Worm (Caenorhabditis elegans) whole organism, mixed stage, embryonic: ENCODE results near the gene Y54G11A.3.

Experiments
- M03D4.4 ChIP-seq: sonication (generic microtip); optimal IDR thresholded peaks from 2 replicates; lab custom pipeline; 2017; ENCODE audit warnings: mild to moderate bottlenecking, missing genetic modification characterization, missing compliant biosample characterization
- blmp-1 ChIP-seq: fragments of 150-350 bp; optimal IDR thresholded peaks from 2 replicates; lab custom pipeline; 2014; ENCODE audit warnings: missing biosample characterization, missing genetic modification characterization
- ceh-39 ChIP-seq: fragments of 150-350 bp; optimal IDR thresholded peaks from 2 replicates; lab custom pipeline; 2014; ENCODE audit warnings: missing biosample characterization, missing genetic modification characterization
- ceh-43 ChIP-seq: fragments of 200-800 bp; sonication (Bioruptor generic); optimal IDR thresholded peaks from 2 replicates; lab custom pipeline; 2018; ENCODE audit warnings: mild to moderate bottlenecking, missing genetic modification characterization, moderate library complexity, missing compliant biosample characterization
- ceh-83 ChIP-seq: fragments of 200-800 bp; sonication (Bioruptor generic); optimal IDR thresholded peaks from 2 replicates; lab custom pipeline; 2018; ENCODE audit warnings: mild to moderate bottlenecking, missing genetic modification characterization, missing compliant biosample characterization
- ces-1 ChIP-seq: fragments of 150-350 bp; optimal IDR thresholded peaks from 2 replicates; lab custom pipeline; 2014; ENCODE audit warnings: missing biosample characterization, missing genetic modification reagents, missing genetic modification characterization
- cnd-1 ChIP-seq: fragments of 200-800 bp; sonication (Bioruptor generic); optimal IDR thresholded peaks from 2 replicates; lab custom pipeline; 2018; ENCODE audit warnings: mild to moderate bottlenecking, missing genetic modification characterization, missing compliant biosample characterization
- drap-1 ChIP-seq: fragments of 200-800 bp; sonication (Bioruptor generic); optimal IDR thresholded peaks from 3 replicates; lab custom pipeline; 2018; ENCODE audit warnings: mild to moderate bottlenecking, missing genetic modification characterization, missing compliant biosample characterization
- elt-1 ChIP-seq: sonication (generic microtip); optimal IDR thresholded peaks from 2 replicates; lab custom pipeline; 2017; ENCODE audit warnings: missing genetic modification characterization, mild to moderate bottlenecking, missing compliant biosample characterization, antibody characterized with exemption, moderate library complexity, borderline replicate concordance; ENCODE audit not compliant: insufficient read depth
- flh-1 ChIP-seq: fragments of 200-800 bp; sonication (Bioruptor generic); optimal IDR thresholded peaks from 2 replicates; lab custom pipeline; 2018; ENCODE audit warnings: mild to moderate bottlenecking, missing genetic modification characterization, moderate library complexity, missing compliant biosample characterization
- ham-2 ChIP-seq: fragments of 200-800 bp; sonication (Bioruptor generic); optimal IDR thresholded peaks from 2 replicates; lab custom pipeline; 2018; ENCODE audit warnings: mild to moderate bottlenecking, missing genetic modification characterization, missing compliant biosample characterization
- hlh-1 ChIP-seq: fragments of 150-350 bp; optimal IDR thresholded peaks from 2 replicates; lab custom pipeline; 2014; ENCODE audit warnings: missing biosample characterization, missing genetic modification reagents, missing genetic modification characterization
- lin-13 ChIP-seq: fragments of 150-350 bp; optimal IDR thresholded peaks from 2 replicates; lab custom pipeline; 2014; ENCODE audit warnings: missing biosample characterization, missing genetic modification characterization
- lin-32 ChIP-seq: fragments of 200-800 bp; sonication (Bioruptor generic); optimal IDR thresholded peaks from 2 replicates; lab custom pipeline; 2018; ENCODE audit warnings: mild to moderate bottlenecking, missing genetic modification characterization, missing compliant biosample characterization
- mab-5 ChIP-seq: fragments of 150-350 bp; optimal IDR thresholded peaks from 2 replicates; lab custom pipeline; 2014; ENCODE audit warnings: missing biosample characterization, missing genetic modification characterization
- mep-1 ChIP-seq: fragments of 150-350 bp; optimal IDR thresholded peaks from 2 replicates; lab custom pipeline; 2017; ENCODE audit warnings: missing biosample characterization, missing genetic modification reagents, missing genetic modification characterization, inconsistent platforms
- mls-2 ChIP-seq: sonication (generic microtip); optimal IDR thresholded peaks from 2 replicates; lab custom pipeline; 2016; ENCODE audit warnings: mild to moderate bottlenecking, missing genetic modification characterization, moderate library complexity, missing compliant biosample characterization
- nhr-12 ChIP-seq: fragments of 150-350 bp; optimal IDR thresholded peaks from 2 replicates; lab custom pipeline; 2014; ENCODE audit warnings: missing biosample characterization, missing genetic modification characterization
- nhr-2 ChIP-seq: fragments of 150-350 bp; optimal IDR thresholded peaks from 2 replicates; lab custom pipeline; 2014; ENCODE audit warnings: missing biosample characterization, missing genetic modification characterization
- nhr-237 ChIP-seq: fragments of 150-350 bp; optimal IDR thresholded peaks from 2 replicates; lab custom pipeline; 2014; ENCODE audit warnings: missing biosample characterization, missing genetic modification characterization
- nhr-28 ChIP-seq: fragments of 150-350 bp; optimal IDR thresholded peaks from 2 replicates; lab custom pipeline; 2014; ENCODE audit warnings: missing biosample characterization, missing genetic modification characterization
- nhr-76 ChIP-seq: sonication (generic microtip); optimal IDR thresholded peaks from 2 replicates; lab custom pipeline; 2017; ENCODE audit warnings: missing biosample characterization, missing genetic modification characterization
- pha-4 ChIP-seq: fragments of 150-350 bp; optimal IDR thresholded peaks from 2 replicates; lab custom pipeline; 2018; ENCODE audit warnings: missing biosample characterization, missing genetic modification reagents, missing genetic modification characterization
- sem-2 ChIP-seq: fragments of 200-800 bp; sonication (Bioruptor generic); optimal IDR thresholded peaks from 2 replicates; lab custom pipeline; 2018; ENCODE audit warnings: mild to moderate bottlenecking, missing genetic modification characterization, missing compliant biosample characterization
- snpc-4 ChIP-seq: fragments of 150-350 bp; optimal IDR thresholded peaks from 2 replicates; lab custom pipeline; 2014; ENCODE audit warnings: missing biosample characterization, missing genetic modification characterization
- sptf-1 ChIP-seq: sonication (generic microtip); optimal IDR thresholded peaks from 2 replicates; lab custom pipeline; 2017; ENCODE audit warnings: mild to moderate bottlenecking, missing genetic modification characterization, moderate library complexity, missing compliant biosample characterization
- tbx-8 ChIP-seq: fragments of 200-800 bp; sonication (Bioruptor generic); optimal IDR thresholded peaks from 2 replicates; lab custom pipeline; 2018; ENCODE audit warnings: mild to moderate bottlenecking, missing genetic modification characterization, moderate library complexity, missing compliant biosample characterization
- unc-120 ChIP-seq: sonication (generic microtip); optimal IDR thresholded peaks from 2 replicates; lab custom pipeline; 2017; ENCODE audit warnings: missing genetic modification characterization, missing compliant biosample characterization; ENCODE audit not compliant: poor library complexity, severe bottlenecking
- unc-39 ChIP-seq: fragments of 150-350 bp; optimal IDR thresholded peaks from 2 replicates; lab custom pipeline; 2014; ENCODE audit warnings: missing biosample characterization, missing genetic modification characterization
- unc-62 ChIP-seq: fragments of 150-350 bp; optimal IDR thresholded peaks from 2 replicates; lab custom pipeline; 2014; ENCODE audit warnings: missing biosample characterization, missing genetic modification reagents, missing genetic modification characterization
- zip-8 ChIP-seq: fragments of 150-350 bp; optimal IDR thresholded peaks from 2 replicates; lab custom pipeline; 2014; ENCODE audit warnings: missing biosample characterization, missing genetic modification characterization
- ztf-11 ChIP-seq: fragments of 150-350 bp; optimal IDR thresholded peaks from 2 replicates; lab custom pipeline; 2014; ENCODE audit warnings: missing biosample characterization, missing genetic modification characterization

Gene Y54G11A.3

DNA sequence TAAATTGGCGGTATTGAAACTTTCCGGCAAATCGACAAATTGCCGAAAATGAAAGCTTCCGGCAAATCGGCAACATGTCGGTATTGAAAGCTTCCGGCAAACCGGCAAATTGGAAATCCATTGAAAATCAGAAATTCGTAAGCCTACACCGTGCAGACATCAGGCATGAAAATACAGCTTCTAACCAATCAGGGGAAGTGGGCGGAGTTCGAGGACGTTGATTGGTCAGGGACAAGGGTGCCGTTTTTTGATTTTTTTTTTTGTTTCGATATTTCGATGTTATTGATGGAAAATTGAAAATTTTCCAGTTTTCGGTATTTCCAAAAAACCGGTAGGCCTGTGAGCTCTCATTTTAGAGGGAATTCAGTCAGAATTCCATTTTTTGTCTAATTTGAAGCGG is 6.6 kb upstream of the Y54G11A.3 start:
- TF ChIP-seq unc-39 (no peak), snpc-4 (tag; lab: Kevin White, UChicago) (no peak), hlh-1 (no peak), ces-1 (GFP tag; lab: Kevin White, UChicago) (no peak), ceh-83 (GFP tag; lab: Kevin White, UChicago) (no peak), mab-5 (tag; lab: Kevin White, UChicago) (no peak), lin-32 (GFP tag; lab: Kevin White, UChicago) (no peak), unc-62 (no peak), ztf-11 (no peak), ham-2 (GFP tag; lab: Kevin White, UChicago) (no peak), sptf-1 (no peak), elt-1 (tag; lab: Kevin White, UChicago) (no peak), nhr-28 (tag; lab: Kevin White, UChicago) (no peak)

DNA sequence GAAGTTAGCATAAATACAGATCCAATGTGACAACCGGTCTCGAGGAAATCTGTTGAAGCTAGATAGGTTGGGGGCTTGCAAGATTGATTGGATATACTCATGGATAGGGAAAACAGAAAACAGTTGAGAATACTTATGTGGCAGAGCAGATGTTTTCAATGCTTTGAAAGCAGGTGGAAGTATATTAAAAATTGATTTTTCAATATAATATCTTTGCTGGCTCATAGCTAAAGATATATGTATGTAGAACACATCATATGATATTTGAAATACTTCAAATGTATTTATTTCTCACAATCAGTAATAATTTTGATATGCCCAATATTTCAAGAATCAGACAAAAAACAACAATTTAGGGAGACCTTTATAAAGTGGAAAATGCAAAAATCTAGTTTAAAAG is 10.9 kb downstream of the Y54G11A.3 start, which contains the start of gene srh-41:
Gene srh-41, minus strand, starts transcription at position 101 of the 400 bp plus-strand sequence.
- TF ChIP-seq elt-1 (tag; lab: Kevin White, UChicago) (no peak), snpc-4 (tag; lab: Kevin White, UChicago) (no peak), flh-1 (GFP tag; lab: Kevin White, UChicago) (no peak), ztf-11 (no peak), ces-1 (GFP tag; lab: Kevin White, UChicago) (no peak), drap-1 (GFP tag; lab: Kevin White, UChicago) (no peak), M03D4.4 (no peak), unc-39 (no peak), ceh-43 (GFP tag; lab: Kevin White, UChicago) (no peak), unc-62 (no peak)

ce11 chrII:14288968-14289367 is 12.5 kb downstream of the Y54G11A.3 start, which contains the start of gene srh-42:
Gene srh-42 (minus strand): TSS chrII:14289068.
- TF ChIP-seq M03D4.4: no peak
- no peak for TF ChIP-seq unc-62
- no peak for TF ChIP-seq lin-32 (GFP tag; lab: Kevin White, UChicago)
- TF ChIP-seq mls-2 (tag; lab: Kevin White, UChicago): no peak
- no peak for TF ChIP-seq sem-2 (GFP tag; lab: Kevin White, UChicago)
- TF ChIP-seq nhr-2 (tag; lab: Kevin White, UChicago): no peak
- no peak for TF ChIP-seq mab-5 (tag; lab: Kevin White, UChicago)
- TF ChIP-seq sptf-1: no peak
- no peak for TF ChIP-seq ham-2 (GFP tag; lab: Kevin White, UChicago)

ce11 chrII:14290846-14291245 is 14.4 kb downstream of the Y54G11A.3 start:
- TF ChIP-seq nhr-2 (tag; lab: Kevin White, UChicago) (no peak), elt-1 (tag; lab: Kevin White, UChicago) (no peak), nhr-237 (tag; lab: Kevin White, UChicago) (no peak), nhr-12 (tag; lab: Kevin White, UChicago) (no peak), mls-2 (tag; lab: Kevin White, UChicago) (no peak), blmp-1 (tag; lab: Kevin White, UChicago) (no peak), lin-32 (GFP tag; lab: Kevin White, UChicago) (no peak), nhr-28 (tag; lab: Kevin White, UChicago) (no peak), ces-1 (GFP tag; lab: Kevin White, UChicago) (no peak), unc-120 (no peak), flh-1 (GFP tag; lab: Kevin White, UChicago) (no peak), ceh-43 (GFP tag; lab: Kevin White, UChicago) (no peak), snpc-4 (tag; lab: Kevin White, UChicago) (no peak), M03D4.4 (no peak), tbx-8 (GFP tag; lab: Kevin White, UChicago) (no peak), ceh-39 (tag; lab: Kevin White, UChicago) (no peak), lin-13 (tag; lab: Kevin White, UChicago) (no peak), zip-8 (no peak)

ce11 chrII:14292519-14292918 is 16.1 kb downstream of the Y54G11A.3 start, which contains the start of gene Y54G11A.4:
Gene Y54G11A.4 (plus strand): TSS chrII:14292819.
- TF ChIP-seq ceh-43 (GFP tag; lab: Kevin White, UChicago): no peak
- no peak for TF ChIP-seq mep-1
- TF ChIP-seq nhr-12 (tag; lab: Kevin White, UChicago): no peak
- no peak for TF ChIP-seq unc-39
- TF ChIP-seq M03D4.4: no peak
- no peak for TF ChIP-seq nhr-28 (tag; lab: Kevin White, UChicago)
- no peak for TF ChIP-seq cnd-1
- no peak for TF ChIP-seq sptf-1
- no peak for TF ChIP-seq flh-1 (GFP tag; lab: Kevin White, UChicago)
- TF ChIP-seq elt-1 (tag; lab: Kevin White, UChicago): no peak
- no peak for TF ChIP-seq unc-62
- TF ChIP-seq nhr-2 (tag; lab: Kevin White, UChicago): no peak
- no peak for TF ChIP-seq pha-4 (tag; lab: Kevin White, UChicago)
- no peak for TF ChIP-seq nhr-76 (tag; lab: Kevin White, UChicago)
